Fruit fly (Drosophila melanogaster): Measurements from ENCODE around the gene CycK.
A peak's percentile ranks its signal among the peaks of the same experiment; 100 is the strongest.

Gene CycK

DNA sequence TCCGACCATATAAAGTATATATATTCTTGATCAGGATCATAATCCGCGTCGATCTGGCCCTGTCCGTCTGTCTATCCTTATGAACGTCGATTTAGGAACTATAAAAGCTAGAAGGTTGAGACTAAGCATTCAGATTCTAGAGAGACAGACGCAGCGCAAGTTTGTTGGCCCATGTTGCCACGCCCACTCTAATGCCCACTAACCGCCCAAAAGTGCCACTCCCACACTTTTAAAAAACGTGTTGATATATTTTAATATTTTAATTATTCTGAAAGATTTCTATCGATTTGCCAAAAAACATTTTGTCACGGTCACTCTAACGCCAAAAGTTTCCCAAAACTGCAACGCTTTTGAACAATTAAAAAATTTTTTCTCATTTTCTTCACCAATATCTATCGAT is 33.4 kb upstream of the CycK start:
- TF ChIP-seq CG34224 (GFP tag; IDR thresholded peaks at IDR 0.05; ENCODE audit: partially characterized antibody), result no peak
- no peak for TF ChIP-seq Fer1 (GFP tag; optimal IDR thresholded peaks at IDR 0.05)
- no peak for TF ChIP-seq CG7357 (GFP tag; IDR thresholded peaks at IDR 0.05)
- TF ChIP-seq klu (GFP tag; IDR thresholded peaks at IDR 0.05), result no peak
- TF ChIP-seq CG7987 (GFP tag; optimal IDR thresholded peaks at IDR 0.05), result no peak
- TF ChIP-seq exex (tag; optimal IDR thresholded peaks at IDR 0.05), result no peak
- no peak for TF ChIP-seq ac (GFP tag; optimal IDR thresholded peaks at IDR 0.05)
- TF ChIP-seq prd (optimal IDR thresholded peaks at IDR 0.05), result no peak
- no peak for TF ChIP-seq prd (GFP tag; IDR thresholded peaks at IDR 0.05)
- no peak for TF ChIP-seq fu2 (GFP tag; optimal IDR thresholded peaks at IDR 0.05)
- no peak for TF ChIP-seq CG10274 (GFP tag; optimal IDR thresholded peaks at IDR 0.05)
- no peak for TF ChIP-seq CG17361 (GFP tag; IDR thresholded peaks at IDR 0.05)
- no peak for TF ChIP-seq CHES-1-like (GFP tag; optimal IDR thresholded peaks at IDR 0.05)
- no peak for TF ChIP-seq CG7745 (tag; optimal IDR thresholded peaks at IDR 0.05)
- TF ChIP-seq CG9215 (GFP tag; IDR thresholded peaks at IDR 0.05), result no peak
- TF ChIP-seq CG2875 (GFP tag; optimal IDR thresholded peaks at IDR 0.05), result no peak
- no peak for TF ChIP-seq CG3407 (GFP tag; optimal IDR thresholded peaks at IDR 0.05)

DNA sequence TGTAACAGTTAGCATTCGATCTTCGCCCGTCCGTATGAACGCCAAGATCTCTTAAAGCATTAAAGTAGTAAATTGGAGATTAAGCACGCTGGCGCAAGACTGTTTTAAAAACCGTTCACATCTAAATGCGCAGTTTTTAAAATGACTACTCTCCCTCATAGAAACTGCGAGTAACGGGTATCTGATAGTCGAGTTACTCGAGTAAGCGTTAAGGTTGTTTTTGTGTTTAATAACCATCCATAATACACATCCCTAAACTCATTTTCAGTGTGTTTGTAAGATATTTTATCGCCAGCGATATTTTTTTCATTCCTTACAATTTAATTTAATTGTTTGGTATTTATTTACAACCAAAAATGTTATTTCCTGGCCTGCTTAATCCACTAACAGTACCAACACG is 29.9 kb upstream of the CycK start:
- no peak for TF ChIP-seq Rx (GFP tag; IDR thresholded peaks at IDR 0.05)
- peak; percentile 37; the same call in 1 of the 2 replicates for TF ChIP-seq inv (GFP tag; IDR thresholded peaks at IDR 0.05; ENCODE audit: partially characterized antibody)
- no peak for TF ChIP-seq Chrac-16 (GFP tag; optimal IDR thresholded peaks at IDR 0.05)
- peak; percentile 46; the same call in 1 of the 2 replicates for TF ChIP-seq Scr (GFP tag; IDR thresholded peaks at IDR 0.05; ENCODE audit: partially characterized antibody)
- peak; percentile 50; the same call in 2 of the 3 replicates for TF ChIP-seq HLH4C (GFP tag; IDR thresholded peaks at IDR 0.05; ENCODE audit: partially characterized antibody)
- TF ChIP-seq nerfin-2 (GFP tag; IDR thresholded peaks at IDR 0.05; ENCODE audit: partially characterized antibody), result peak; percentile 80
- TF ChIP-seq CG14860 (GFP tag; IDR thresholded peaks at IDR 0.05; ENCODE audit: partially characterized antibody), result peak; percentile 58; the same call in 2 of the 3 replicates
- TF ChIP-seq dan (GFP tag; IDR thresholded peaks at IDR 0.05), result no peak
- 0 out of 2 replicates have a peak, but pooled peaks have one; percentile 21 for TF ChIP-seq amos (GFP tag; IDR thresholded peaks at IDR 0.05; ENCODE audit: partially characterized antibody)
- TF ChIP-seq CG16813 (GFP tag; IDR thresholded peaks at IDR 0.05; ENCODE audit: partially characterized antibody), result peak; percentile 74
- TF ChIP-seq Bgb (GFP tag; IDR thresholded peaks at IDR 0.05; ENCODE audit: partially characterized antibody), result 0 out of 2 replicates have a peak, but pooled peaks have one; percentile 36
- no peak for TF ChIP-seq lola (GFP tag; optimal IDR thresholded peaks at IDR 0.05)
- peak; percentile 56; the same call in 2 of the 3 replicates for TF ChIP-seq CG6791 (GFP tag; IDR thresholded peaks at IDR 0.05; ENCODE audit: partially characterized antibody)
- TF ChIP-seq hb (GFP tag; IDR thresholded peaks at IDR 0.05; ENCODE audit: partially characterized antibody), result peak; percentile 57; the same call in 1 of the 3 replicates
- TF ChIP-seq mld (GFP tag; IDR thresholded peaks at IDR 0.05; ENCODE audit: partially characterized antibody), result peak; percentile 54; the same call in 1 of the 3 replicates
- TF ChIP-seq vnd (GFP tag; IDR thresholded peaks at IDR 0.05; ENCODE audit: partially characterized antibody), result peak; percentile 43; the same call in 1 of the 3 replicates
- 0 out of 4 replicates have a peak, but pooled peaks have one; percentile 22 for TF ChIP-seq Dll (GFP tag; IDR thresholded peaks at IDR 0.05; ENCODE audit: partially characterized antibody)
- TF ChIP-seq toy (GFP tag; IDR thresholded peaks at IDR 0.05), result no peak
- no peak for TF ChIP-seq salm (tag; optimal IDR thresholded peaks at IDR 0.05)
- peak; percentile 62; the same call in 1 of the 3 replicates for TF ChIP-seq CG7963 (GFP tag; IDR thresholded peaks at IDR 0.05; ENCODE audit: partially characterized antibody)
